Worm (Caenorhabditis elegans): ENCODE results near the gene F07G11.2.

Gene F07G11.2

ce11 chrV:7297263-7297662, 7.3 kb upstream of the F07G11.2 start, which contains the start of gene srj-32:
Gene srj-32 (minus strand): TSS chrV:7297363.
- no peak for TF ChIP-seq nhr-25 (tag; optimal IDR thresholded peaks at IDR 0.05)
- TF ChIP-seq unc-39 (tag; optimal IDR thresholded peaks at IDR 0.05) = no peak
- TF ChIP-seq lin-13 (GFP tag; optimal IDR thresholded peaks at IDR 0.05) = no peak
- TF ChIP-seq egl-27 (tag; optimal IDR thresholded peaks at IDR 0.05) = no peak
- no peak for TF ChIP-seq skn-1 (tag; optimal IDR thresholded peaks at IDR 0.05)
- no peak for TF ChIP-seq ztf-4 (tag; optimal IDR thresholded peaks at IDR 0.05)
- TF ChIP-seq nhr-23 (tag; optimal IDR thresholded peaks at IDR 0.05) = no peak
- no peak for TF ChIP-seq sma-3 (GFP tag; optimal IDR thresholded peaks at IDR 0.05)
- TF ChIP-seq alr-1 (tag; optimal IDR thresholded peaks at IDR 0.05) = no peak
- TF ChIP-seq mab-5 (tag; optimal IDR thresholded peaks at IDR 0.05) = no peak
- no peak for TF ChIP-seq nhr-10 (tag; optimal IDR thresholded peaks at IDR 0.05)
- TF ChIP-seq fos-1 (tag; optimal IDR thresholded peaks at IDR 0.05) = no peak
- TF ChIP-seq nhr-21 (tag; optimal IDR thresholded peaks at IDR 0.05) = no peak
- TF ChIP-seq ZK546.5 (tag; optimal IDR thresholded peaks at IDR 0.05) = no peak
- no peak for TF ChIP-seq R02D3.7 (tag; optimal IDR thresholded peaks at IDR 0.05)

DNA sequence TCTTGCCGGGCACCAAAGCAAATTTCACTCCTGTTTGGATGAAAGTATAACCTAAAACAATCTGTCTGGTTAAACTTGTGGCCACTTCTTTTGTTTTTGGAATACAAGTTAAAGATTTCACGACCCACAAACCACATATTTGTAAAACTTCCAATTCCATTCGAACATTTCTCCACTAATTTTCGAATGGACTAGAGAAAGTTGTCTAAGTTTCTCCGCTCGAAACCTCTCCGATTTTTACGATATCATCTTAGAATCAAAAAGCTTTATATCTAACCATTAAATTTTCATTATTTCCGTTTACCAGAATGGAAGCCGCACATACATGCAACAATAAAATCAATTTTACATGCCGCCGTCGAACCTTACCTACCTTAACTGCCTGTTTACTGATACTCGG, 6.1 kb upstream of the F07G11.2 start, which contains the start of gene F07G11.3:
Gene F07G11.3 (plus strand): TSS at position 301 of the 400 bp plus-strand sequence.
- TF ChIP-seq peb-1 (tag; optimal IDR thresholded peaks at IDR 0.05) (no peak), blmp-1 (tag; optimal IDR thresholded peaks at IDR 0.05; ENCODE audit: insufficient read depth) (no peak), alr-1 (tag; optimal IDR thresholded peaks at IDR 0.05) (no peak), F13H6.1 (tag; optimal IDR thresholded peaks at IDR 0.05) (no peak), lin-11 (tag; optimal IDR thresholded peaks at IDR 0.05) (no peak), mdl-1 (tag; optimal IDR thresholded peaks at IDR 0.05) (no peak), sem-4 (tag; optimal IDR thresholded peaks at IDR 0.05) (no peak), unc-39 (tag; optimal IDR thresholded peaks at IDR 0.05) (no peak), sma-9 (GFP tag; optimal IDR thresholded peaks at IDR 0.05) (no peak), sma-9 (tag; optimal IDR thresholded peaks at IDR 0.05) (no peak), aly-2 (tag; optimal IDR thresholded peaks at IDR 0.05) (no peak), dmd-4 (tag; optimal IDR thresholded peaks at IDR 0.05) (no peak), ZK546.5 (tag; optimal IDR thresholded peaks at IDR 0.05) (no peak), nhr-10 (tag; optimal IDR thresholded peaks at IDR 0.05) (no peak), unc-55 (GFP tag; optimal IDR thresholded peaks at IDR 0.05) (no peak), ztf-1 (GFP tag; conservative IDR thresholded peaks at IDR 0.05) (no peak), ama-1 (optimal IDR thresholded peaks at IDR 0.05) (no peak)

DNA sequence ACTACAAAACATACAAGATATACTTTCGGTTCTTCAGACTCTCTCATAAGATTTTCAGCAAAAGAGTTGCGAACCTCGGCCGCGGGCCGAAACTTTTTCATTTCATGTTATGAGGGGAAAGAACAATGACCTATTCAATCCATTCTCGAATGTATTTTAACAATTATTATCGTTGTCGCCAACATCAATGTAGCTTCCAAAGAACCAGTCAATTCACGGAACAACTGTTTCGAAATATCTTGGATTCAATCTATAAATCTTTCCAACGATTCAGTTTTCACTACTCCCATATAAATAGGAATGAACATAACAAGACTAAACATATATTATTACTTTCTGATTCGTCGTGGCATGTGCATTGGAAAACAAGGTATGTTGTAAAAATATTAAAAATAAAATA, 2.5 kb downstream of the F07G11.2 start, which contains the start of gene F07G11.1:
Gene F07G11.1 (plus strand): TSS at position 301 of the 400 bp plus-strand sequence.
- TF ChIP-seq egl-27 (tag; optimal IDR thresholded peaks at IDR 0.05) (no peak), lin-13 (GFP tag; optimal IDR thresholded peaks at IDR 0.05) (no peak), peb-1 (tag; optimal IDR thresholded peaks at IDR 0.05) (no peak), mbf-1 (tag; optimal IDR thresholded peaks at IDR 0.05) (no peak), nhr-25 (tag; optimal IDR thresholded peaks at IDR 0.05) (no peak)

- no peak for TF ChIP-seq nhr-23 (tag; optimal IDR thresholded peaks at IDR 0.05)
- TF ChIP-seq peb-1 (tag; optimal IDR thresholded peaks at IDR 0.05) = no peak
- TF ChIP-seq mdl-1 (tag; optimal IDR thresholded peaks at IDR 0.05) = no peak
- TF ChIP-seq lin-13 (GFP tag; optimal IDR thresholded peaks at IDR 0.05) = no peak
- no peak for TF ChIP-seq blmp-1 (tag; optimal IDR thresholded peaks at IDR 0.05; ENCODE audit: insufficient read depth)
- TF ChIP-seq sem-4 (tag; optimal IDR thresholded peaks at IDR 0.05) = no peak
- TF ChIP-seq mab-5 (tag; optimal IDR thresholded peaks at IDR 0.05) = no peak
- no peak for TF ChIP-seq C34F6.9 (tag; optimal IDR thresholded peaks at IDR 0.05)
- TF ChIP-seq mbf-1 (tag; optimal IDR thresholded peaks at IDR 0.05) = no peak
- no peak for TF ChIP-seq unc-55 (GFP tag; optimal IDR thresholded peaks at IDR 0.05)
- TF ChIP-seq sma-9 (GFP tag; optimal IDR thresholded peaks at IDR 0.05) = no peak
- no peak for TF ChIP-seq sma-9 (tag; optimal IDR thresholded peaks at IDR 0.05)
- no peak for TF ChIP-seq ZK546.5 (tag; optimal IDR thresholded peaks at IDR 0.05)
- TF ChIP-seq nhr-10 (tag; optimal IDR thresholded peaks at IDR 0.05) = no peak
- TF ChIP-seq F13H6.1 (tag; optimal IDR thresholded peaks at IDR 0.05) = no peak
- TF ChIP-seq lin-39 (tag; optimal IDR thresholded peaks at IDR 0.05) = no peak
- no peak for TF ChIP-seq lin-11 (tag; optimal IDR thresholded peaks at IDR 0.05)
- TF ChIP-seq ceh-82 (tag; optimal IDR thresholded peaks at IDR 0.05) = no peak
- TF ChIP-seq nhr-11 (tag; optimal IDR thresholded peaks at IDR 0.05) = no peak
- no peak for TF ChIP-seq nhr-237 (tag; optimal IDR thresholded peaks at IDR 0.05)
- no peak for TF ChIP-seq zag-1 (tag; optimal IDR thresholded peaks at IDR 0.05)
Observed at ce11 chrV:7313233-7313632, 8.6 kb downstream of the F07G11.2 start, which contains the start of gene srx-6. Gene srx-6 (minus strand): TSS chrV:7313333.
